Worm (Caenorhabditis elegans) whole organism, midembryonic: ENCODE results near the gene T05A8.2.

Experiments
- T22C8.4 ChIP-seq: fragments of 200-800 bp; sonication (Bioruptor generic); IDR thresholded peaks from 2 replicates; pipeline ENCODE4 v1.3.6; 2022; ENCODE audit warnings: missing genetic modification characterization, missing compliant biosample characterization
- cog-1 ChIP-seq: sonication (generic microtip); optimal IDR thresholded peaks from 2 replicates; lab custom pipeline; 2016; ENCODE audit warnings: missing genetic modification characterization, missing compliant biosample characterization
- flt-1 ChIP-seq: fragments of 200-800 bp; sonication (Bioruptor generic); IDR thresholded peaks from 2 replicates; pipeline ENCODE4 v1.3.6; 2022; ENCODE audit warnings: missing genetic modification characterization, missing compliant biosample characterization
- klf-2 ChIP-seq: fragments of 200-800 bp; sonication (Bioruptor generic); conservative IDR thresholded peaks from 2 replicates; pipeline ENCODE4 v1.3.6; 2022; ENCODE audit warnings: missing genetic modification reagents, missing genetic modification characterization, missing compliant biosample characterization
- med-1 ChIP-seq: sonication (generic microtip); optimal IDR thresholded peaks from 2 replicates; lab custom pipeline; 2017; ENCODE audit warnings: missing genetic modification characterization, mild to moderate bottlenecking, missing compliant biosample characterization, antibody characterized with exemption, missing genetic modification reagents; ENCODE audit not compliant: insufficient read depth
- ref-1 ChIP-seq: fragments of 200-800 bp; sonication (Bioruptor generic); conservative IDR thresholded peaks from 2 replicates; pipeline ENCODE4 v1.3.6; 2022; ENCODE audit warnings: missing genetic modification reagents, missing genetic modification characterization, missing compliant biosample characterization
- tab-1 ChIP-seq: fragments of 200-800 bp; sonication (Bioruptor generic); IDR thresholded peaks from 2 replicates; pipeline ENCODE4 v1.3.6; 2022; ENCODE audit warnings: missing genetic modification characterization, missing compliant biosample characterization
- ztf-23 ChIP-seq: fragments of 200-800 bp; sonication (Bioruptor generic); IDR thresholded peaks from 2 replicates; pipeline ENCODE4 v1.3.6; 2022; ENCODE audit warnings: missing genetic modification reagents, missing genetic modification characterization, missing compliant biosample characterization
- ztf-29 ChIP-seq: fragments of 200-800 bp; sonication (Bioruptor generic); IDR thresholded peaks from 2 replicates; pipeline ENCODE4 v1.3.6; 2022; ENCODE audit warnings: missing genetic modification reagents, missing genetic modification characterization, missing compliant biosample characterization

- no peak for TF ChIP-seq flt-1 (GFP tag; lab: Robert Waterston, UW)
- no peak for TF ChIP-seq med-1
- TF ChIP-seq cog-1 (tag; lab: Kevin White, UChicago): no peak
- no peak for TF ChIP-seq T22C8.4 (GFP tag; lab: Robert Waterston, UW)
- no peak for TF ChIP-seq klf-2
- TF ChIP-seq ztf-23 (GFP tag; lab: Robert Waterston, UW): no peak
- TF ChIP-seq ref-1 (GFP tag; lab: Robert Waterston, UW): no peak
- TF ChIP-seq tab-1 (GFP tag; lab: Robert Waterston, UW): no peak
- no peak for TF ChIP-seq ztf-29 (GFP tag; lab: Robert Waterston, UW)
Observed at ce11 chrII:2719212-2719611, 8.4 kb upstream of the T05A8.2 start.
